Worm (Caenorhabditis elegans) whole organism, L3 larva: ENCODE data around the gene pgl-3.

ENCODE experiments used
- ceh-28 ChIP-seq: fragments of 150-350 bp; optimal IDR thresholded peaks from 2 replicates; lab custom pipeline; 2014; ENCODE audit warnings: missing biosample characterization, missing genetic modification reagents, missing genetic modification characterization
- fkh-10 ChIP-seq: sonication (generic microtip); optimal IDR thresholded peaks from 2 replicates; lab custom pipeline; 2017; ENCODE audit warnings: missing biosample characterization, missing genetic modification reagents, missing genetic modification characterization
- lin-39 ChIP-seq: fragments of 150-350 bp; optimal IDR thresholded peaks from 2 replicates; lab custom pipeline; 2018; ENCODE audit warnings: missing biosample characterization, missing genetic modification reagents, missing genetic modification characterization
- nhr-12 ChIP-seq: fragments of 150-350 bp; optimal IDR thresholded peaks from 2 replicates; lab custom pipeline; 2014; ENCODE audit warnings: missing biosample characterization, missing genetic modification characterization
- nhr-23 ChIP-seq: fragments of 150-350 bp; optimal IDR thresholded peaks from 2 replicates; lab custom pipeline; 2014; ENCODE audit warnings: missing biosample characterization, missing genetic modification reagents, missing genetic modification characterization
- nhr-25 ChIP-seq: sonication (generic microtip); optimal IDR thresholded peaks from 2 replicates; lab custom pipeline; 2017; ENCODE audit warnings: missing biosample characterization, missing genetic modification characterization
- nhr-28 ChIP-seq: fragments of 150-350 bp; optimal IDR thresholded peaks from 2 replicates; lab custom pipeline; 2014; ENCODE audit warnings: missing biosample characterization, missing genetic modification characterization
- nhr-76 ChIP-seq: fragments of 150-350 bp; sonication (generic microtip); optimal IDR thresholded peaks from 5 replicates; lab custom pipeline; 2014; ENCODE audit warnings: missing biosample characterization, missing genetic modification characterization
- pha-4 ChIP-seq: fragments of 150-350 bp; optimal IDR thresholded peaks from 2 replicates; lab custom pipeline; 2014; ENCODE audit warnings: missing biosample characterization, missing genetic modification reagents, missing genetic modification characterization
- zag-1 ChIP-seq: fragments of 150-350 bp; optimal IDR thresholded peaks from 2 replicates; lab custom pipeline; 2014; ENCODE audit warnings: missing biosample characterization, missing genetic modification characterization
- ztf-11 ChIP-seq: fragments of 150-350 bp; optimal IDR thresholded peaks from 2 replicates; lab custom pipeline; 2014; ENCODE audit warnings: missing biosample characterization, missing genetic modification characterization

DNA sequence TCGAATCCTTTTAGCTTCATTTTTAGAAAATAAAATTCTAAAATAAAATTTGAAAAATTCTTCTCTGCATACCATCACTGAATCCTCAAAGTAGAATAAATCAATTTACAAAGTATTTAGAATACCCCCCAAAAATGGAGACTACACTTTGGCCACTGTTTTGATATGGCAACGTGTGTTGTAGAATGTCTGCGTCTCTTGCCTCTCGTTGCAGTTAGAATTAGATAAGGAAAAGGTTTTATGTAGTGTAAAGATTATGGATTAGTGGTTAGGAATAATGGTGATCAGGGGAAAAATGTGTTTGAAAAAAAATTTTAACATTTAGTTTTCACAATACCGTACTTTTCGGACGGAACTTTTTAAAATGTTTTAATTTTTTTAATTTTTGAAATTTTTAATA is 35.8 kb upstream of the pgl-3 start, which contains the start of gene prx-6:
- no peak for TF ChIP-seq nhr-12 (tag; lab: Kevin White, UChicago)
- TF ChIP-seq nhr-25 (tag; lab: Kevin White, UChicago) = no peak
- no peak for TF ChIP-seq zag-1 (tag; lab: Kevin White, UChicago)
- TF ChIP-seq lin-39 (tag; lab: Kevin White, UChicago) = no peak
- TF ChIP-seq fkh-10 (GFP tag; lab: Kevin White, UChicago) = no peak
- no peak for TF ChIP-seq ceh-28 (tag; lab: Kevin White, UChicago)
- TF ChIP-seq nhr-28 = no peak
- TF ChIP-seq ztf-11 (tag; lab: Kevin White, UChicago) = no peak
- TF ChIP-seq nhr-23 (tag; lab: Kevin White, UChicago) = no peak
- no peak for TF ChIP-seq pha-4 (tag; lab: Kevin White, UChicago)
- TF ChIP-seq nhr-76 (tag; lab: Kevin White, UChicago) = no peak
